Worm (Caenorhabditis elegans): Measurements from ENCODE around the gene klp-12.

ce11 chrIV:11317119-11317518 is 42.5 kb downstream of the klp-12 start, which contains the start of gene gspd-1:
- no peak for TF ChIP-seq him-1 (tag; optimal IDR thresholded peaks at IDR 0.05)
- no peak for TF ChIP-seq dao-5 (tag; optimal IDR thresholded peaks at IDR 0.05)
